Fruit fly (Drosophila melanogaster): ENCODE measurements around the gene ear.

ear gene

dm6 chr3R:15319912-15320746 lies 427 bp upstream of the ear start, which contains the start of the genes CG6276 and CG44040 (continued):
- TF ChIP-seq NFAT (GFP tag; IDR thresholded peaks at IDR 0.05), result peak; percentile 41
- TF ChIP-seq CG11085 (GFP tag; IDR thresholded peaks at IDR 0.05), result no peak
- peak; percentile 64 for TF ChIP-seq Hmr (GFP tag; optimal IDR thresholded peaks at IDR 0.05)
- no peak for TF ChIP-seq kah (GFP tag; optimal IDR thresholded peaks at IDR 0.05)
- peak; percentile 5 for TF ChIP-seq oc (tag; optimal IDR thresholded peaks at IDR 0.05)
- TF ChIP-seq CG6813 (GFP tag; optimal IDR thresholded peaks at IDR 0.05), result peak; percentile 36
- no peak for TF ChIP-seq NC2β (GFP tag; optimal IDR thresholded peaks at IDR 0.05)
- TF ChIP-seq Elba2 (GFP tag; optimal IDR thresholded peaks at IDR 0.05), result no peak
- TF ChIP-seq so (GFP tag; IDR thresholded peaks at IDR 0.05), result no peak
- no peak for TF ChIP-seq salm (tag; optimal IDR thresholded peaks at IDR 0.05)
- peak; percentile 54; the same call in 1 of the 2 replicates for TF ChIP-seq CG14014 (GFP tag; IDR thresholded peaks at IDR 0.05)
- peak; percentile 48 for TF ChIP-seq CG13775 (GFP tag; optimal IDR thresholded peaks at IDR 0.05)
- peak; percentile 34 for TF ChIP-seq CG7786 (GFP tag; optimal IDR thresholded peaks at IDR 0.05)
- TF ChIP-seq E2f2 (GFP tag; IDR thresholded peaks at IDR 0.05), result no peak
- peak; percentile 21 for TF ChIP-seq HLH54F (GFP tag; optimal IDR thresholded peaks at IDR 0.05)
- TF ChIP-seq dmrt99B (tag; optimal IDR thresholded peaks at IDR 0.05), result no peak
- TF ChIP-seq CG4282 (GFP tag; optimal IDR thresholded peaks at IDR 0.05), result no peak
- no peak for TF ChIP-seq knrl (GFP tag; IDR thresholded peaks at IDR 0.05; ENCODE audit: partially characterized antibody)
- TF ChIP-seq CG8290 (GFP tag; optimal IDR thresholded peaks at IDR 0.05), result no peak
- TF ChIP-seq CG8290 (tag; optimal IDR thresholded peaks at IDR 0.05), result peak; percentile 24 to 69
- no peak for TF ChIP-seq CG15011 (GFP tag; optimal IDR thresholded peaks at IDR 0.05)
- peak; percentile 38 for TF ChIP-seq CG8281 (tag; optimal IDR thresholded peaks at IDR 0.05)
- TF ChIP-seq eve (GFP tag; optimal IDR thresholded peaks at IDR 0.05), result no peak
- TF ChIP-seq Dek (tag; optimal IDR thresholded peaks at IDR 0.05), result peak; percentile 35
- no peak for TF ChIP-seq cg (GFP tag; optimal IDR thresholded peaks at IDR 0.05)
- TF ChIP-seq CG33213 (GFP tag; optimal IDR thresholded peaks at IDR 0.05), result peak; percentile 14
- no peak for TF ChIP-seq h (optimal IDR thresholded peaks at IDR 0.05)
- TF ChIP-seq ftz-f1 (GFP tag; optimal IDR thresholded peaks at IDR 0.05), result no peak
- no peak for TF ChIP-seq CG1832 (GFP tag; optimal IDR thresholded peaks at IDR 0.05)
- TF ChIP-seq fd102C (GFP tag; optimal IDR thresholded peaks at IDR 0.05), result no peak
- peak; percentile 36 for TF ChIP-seq Hr3 (GFP tag; optimal IDR thresholded peaks at IDR 0.05)
- TF ChIP-seq CG13624 (GFP tag; optimal IDR thresholded peaks at IDR 0.05), result peak; percentile 73
- no peak for TF ChIP-seq Doc3 (GFP tag; IDR thresholded peaks at IDR 0.05; ENCODE audit: partially characterized antibody)
- peak; percentile 23 for TF ChIP-seq HmgZ (tag; optimal IDR thresholded peaks at IDR 0.05)
- TF ChIP-seq onecut (GFP tag; IDR thresholded peaks at IDR 0.05), result no peak
- TF ChIP-seq corto (GFP tag; optimal IDR thresholded peaks at IDR 0.05), result no peak
- no peak for TF ChIP-seq CG14667 (GFP tag; IDR thresholded peaks at IDR 0.05)
- TF ChIP-seq CG13894 (tag; optimal IDR thresholded peaks at IDR 0.05), result peak; percentile 20
- TF ChIP-seq sob (GFP tag; IDR thresholded peaks at IDR 0.05), result peak; percentile 56
- no peak for TF ChIP-seq tna (GFP tag; IDR thresholded peaks at IDR 0.05; ENCODE audit: partially characterized antibody)
- no peak for TF ChIP-seq CG34422 (GFP tag; IDR thresholded peaks at IDR 0.05)
- TF ChIP-seq dysf (GFP tag; IDR thresholded peaks at IDR 0.05), result peak; percentile 45; the same call in 1 of the 3 replicates
- TF ChIP-seq ttk (GFP tag; IDR thresholded peaks at IDR 0.05), result no peak
- no peak for TF ChIP-seq slp2 (GFP tag; optimal IDR thresholded peaks at IDR 0.05)
- TF ChIP-seq YL-1 (GFP tag; optimal IDR thresholded peaks at IDR 0.05), result peak; percentile 6
- TF ChIP-seq Atf6 (GFP tag; IDR thresholded peaks at IDR 0.05), result peak; percentile 62; the same call in 1 of the 2 replicates
- no peak; the same call in 1 of the 2 replicates for TF ChIP-seq Bgb (GFP tag; IDR thresholded peaks at IDR 0.05; ENCODE audit: partially characterized antibody)
- peak; percentile 92 for TF ChIP-seq Ets65A (GFP tag)
- TF ChIP-seq CG12104 (GFP tag; optimal IDR thresholded peaks at IDR 0.05), result peak; percentile 13
- TF ChIP-seq tx (GFP tag; optimal IDR thresholded peaks at IDR 0.05), result peak; percentile 52
